Fruit fly (Drosophila melanogaster) whole organism, wandering third instar larva: ENCODE results near the gene Trpgamma.

ENCODE experiments used
- Abd-B ChIP-seq: fragments of >200 bp; optimal IDR thresholded peaks from 2 replicates; lab custom pipeline; 2017; ENCODE audit warnings: missing biosample characterization, missing genetic modification characterization
- CG32264 ChIP-seq: fragments of 200-800 bp; sonication (Bioruptor generic); optimal IDR thresholded peaks from 2 replicates; lab custom pipeline; 2016; ENCODE audit warnings: missing biosample characterization, missing genetic modification characterization
- CG9705 ChIP-seq: fragments of 200-800 bp; sonication (Bioruptor generic); optimal IDR thresholded peaks from 2 replicates; lab custom pipeline; 2018; ENCODE audit warnings: missing biosample characterization, mild to moderate bottlenecking, missing genetic modification characterization
- CrebA ChIP-seq: fragments of 200-800 bp; sonication (Bioruptor generic); optimal IDR thresholded peaks from 2 replicates; lab custom pipeline; 2016; ENCODE audit warnings: missing biosample characterization, mild to moderate bottlenecking, missing genetic modification characterization, borderline replicate concordance
- Dfd ChIP-seq: fragments of >200 bp; optimal IDR thresholded peaks from 2 replicates; lab custom pipeline; 2017; ENCODE audit warnings: missing biosample characterization, missing genetic modification characterization
- Dif ChIP-seq: fragments of 200-275, 200-300 bp; sonication (Bioruptor generic); optimal IDR thresholded peaks from 2 replicates; lab custom pipeline; 2018; ENCODE audit warnings: missing biosample characterization, missing genetic modification characterization; ENCODE audit not compliant: partially characterized antibody
- GATAd ChIP-seq: sonication (Bioruptor generic); optimal IDR thresholded peaks from 2 replicates; lab custom pipeline; 2016; ENCODE audit warnings: missing biosample characterization, missing genetic modification characterization
- HLH106 ChIP-seq: fragments of 200-800 bp; optimal IDR thresholded peaks from 3 replicates; lab custom pipeline; 2019; ENCODE audit warnings: missing biosample characterization, mild to moderate bottlenecking, missing genetic modification characterization, moderate library complexity
- Hnf4 ChIP-seq: fragments of 200-800 bp; sonication (Bioruptor generic); optimal IDR thresholded peaks from 2 replicates; lab custom pipeline; 2016; ENCODE audit warnings: missing biosample characterization, mild to moderate bottlenecking, missing genetic modification characterization
- Hr78 ChIP-seq: fragments of >200 bp; optimal IDR thresholded peaks from 2 replicates; lab custom pipeline; 2017; ENCODE audit warnings: missing biosample characterization, missing genetic modification characterization
- Hr83 ChIP-seq: fragments of 200-300 bp; sonication (Bioruptor generic); optimal IDR thresholded peaks from 2 replicates; lab custom pipeline; 2016; ENCODE audit warnings: missing biosample characterization, mild to moderate bottlenecking, missing genetic modification characterization, moderate library complexity; ENCODE audit not compliant: poor library complexity, severe bottlenecking
- Jra ChIP-seq: sonication (Bioruptor generic); optimal IDR thresholded peaks from 2 replicates; lab custom pipeline; 2016; ENCODE audit warnings: missing biosample characterization, missing genetic modification characterization
- Mio ChIP-seq: sonication (Bioruptor generic); optimal IDR thresholded peaks from 2 replicates; lab custom pipeline; 2016; ENCODE audit warnings: missing biosample characterization, missing genetic modification characterization
- Myc ChIP-seq: fragments of >200 bp; optimal IDR thresholded peaks from 2 replicates; lab custom pipeline; 2017
- N ChIP-seq: fragments of >200 bp; optimal IDR thresholded peaks from 2 replicates; lab custom pipeline; 2018; ENCODE audit warnings: missing biosample characterization, missing external identifiers, missing genetic modification characterization
- OdsH ChIP-seq: fragments of 200-800 bp; sonication (Bioruptor generic); optimal IDR thresholded peaks from 2 replicates; lab custom pipeline; 2016; ENCODE audit warnings: missing biosample characterization, mild to moderate bottlenecking, missing genetic modification characterization
- Rel ChIP-seq, 2 experiments: fragments of 200-800 bp; sonication (Bioruptor generic) in 1 of 2; optimal IDR thresholded peaks; 2 replicates in 1 of 2; 3 replicates in 1 of 2; lab custom pipeline; 2016 to 2019; ENCODE audit warnings: mild to moderate bottlenecking in 2 of 2, missing biosample characterization in 2 of 2, missing genetic modification characterization in 2 of 2, moderate library complexity in 1 of 2
- Sp1 ChIP-seq: fragments of 200-800 bp; sonication (Bioruptor generic); optimal IDR thresholded peaks from 3 replicates; lab custom pipeline; 2019; ENCODE audit warnings: missing biosample characterization, mild to moderate bottlenecking, missing genetic modification characterization, moderate library complexity
- Vsx2 ChIP-seq: fragments of 200-300, 225-300 bp; sonication (Bioruptor generic); optimal IDR thresholded peaks from 2 replicates; lab custom pipeline; 2018; ENCODE audit warnings: missing biosample characterization, missing genetic modification characterization; ENCODE audit not compliant: partially characterized antibody
- br ChIP-seq: fragments of 200-800 bp; sonication (Bioruptor generic); optimal IDR thresholded peaks from 2 replicates; lab custom pipeline; 2016; ENCODE audit warnings: missing biosample characterization, missing genetic modification characterization
- brk ChIP-seq: fragments of 200-800 bp; sonication (Bioruptor generic); optimal IDR thresholded peaks from 2 replicates; lab custom pipeline; 2016; ENCODE audit warnings: missing biosample characterization, mild to moderate bottlenecking, missing genetic modification characterization
- dl ChIP-seq, 2 experiments: fragments of 175-275, 200-275 bp in 1 of 2; fragments of 200-275 bp in 1 of 2; sonication (Bioruptor generic); optimal IDR thresholded peaks; lab custom pipeline; 2018; ENCODE audit warnings: mild to moderate bottlenecking in 2 of 2, missing biosample characterization in 2 of 2, missing genetic modification characterization in 2 of 2, moderate library complexity in 2 of 2; ENCODE audit not compliant: partially characterized antibody in 2 of 2, insufficient read depth in 1 of 2
- dmrt93B ChIP-seq: fragments of 200-800 bp; sonication (Bioruptor generic); optimal IDR thresholded peaks from 2 replicates; lab custom pipeline; 2018; ENCODE audit warnings: missing biosample characterization, mild to moderate bottlenecking, missing genetic modification characterization
- dsf ChIP-seq: sonication (Bioruptor generic); optimal IDR thresholded peaks from 2 replicates; lab custom pipeline; 2016; ENCODE audit warnings: missing biosample characterization, missing genetic modification characterization, borderline replicate concordance
- ey ChIP-seq: fragments of 200-800 bp; sonication (Bioruptor generic); optimal IDR thresholded peaks from 2 replicates; lab custom pipeline; 2016; ENCODE audit warnings: missing biosample characterization, missing genetic modification characterization
- foxo ChIP-seq, 2 experiments: fragments of 200-800 bp; sonication (Bioruptor generic); optimal IDR thresholded peaks; 2 replicates in 1 of 2; 3 replicates in 1 of 2; lab custom pipeline; 2016 to 2017; ENCODE audit warnings: missing biosample characterization in 2 of 2, missing genetic modification characterization in 2 of 2
- fru ChIP-seq: fragments of 200-800 bp; sonication (Bioruptor generic); optimal IDR thresholded peaks from 3 replicates; lab custom pipeline; 2016; ENCODE audit warnings: missing biosample characterization, mild to moderate bottlenecking, missing genetic modification characterization
- h ChIP-seq: fragments of 200-800 bp; sonication (Bioruptor generic); optimal IDR thresholded peaks from 3 replicates; lab custom pipeline; 2016; ENCODE audit warnings: missing biosample characterization, mild to moderate bottlenecking, missing genetic modification characterization
- jim ChIP-seq: fragments of 175-275, 200-325 bp; sonication (Bioruptor generic); optimal IDR thresholded peaks from 2 replicates; lab custom pipeline; 2016; ENCODE audit warnings: missing biosample characterization, mild to moderate bottlenecking, missing genetic modification characterization
- lola ChIP-seq: fragments of >200 bp; optimal IDR thresholded peaks from 2 replicates; lab custom pipeline; 2017; ENCODE audit warnings: missing biosample characterization, missing genetic modification characterization
- pan ChIP-seq: fragments of >200 bp; optimal IDR thresholded peaks from 2 replicates; lab custom pipeline; 2017
- psq ChIP-seq: fragments of 200-800 bp; sonication (Bioruptor generic); optimal IDR thresholded peaks from 3 replicates; lab custom pipeline; 2017; ENCODE audit warnings: missing biosample characterization, mild to moderate bottlenecking, missing genetic modification characterization, moderate library complexity
- rgr ChIP-seq: fragments of 200-800 bp; sonication (Bioruptor generic); optimal IDR thresholded peaks from 3 replicates; lab custom pipeline; 2016; ENCODE audit warnings: missing biosample characterization, mild to moderate bottlenecking, missing genetic modification characterization
- sage ChIP-seq: fragments of 200-800 bp; sonication (Bioruptor generic); optimal IDR thresholded peaks from 2 replicates; lab custom pipeline; 2016; ENCODE audit warnings: missing biosample characterization, mild to moderate bottlenecking, missing genetic modification characterization
- sv ChIP-seq: fragments of 200-800 bp; sonication (Bioruptor generic); optimal IDR thresholded peaks from 3 replicates; lab custom pipeline; 2016; ENCODE audit warnings: missing biosample characterization, missing genetic modification characterization
- tai ChIP-seq: sonication (Bioruptor generic); optimal IDR thresholded peaks from 2 replicates; lab custom pipeline; 2016; ENCODE audit warnings: missing biosample characterization, missing genetic modification characterization
- usp ChIP-seq: fragments of >200 bp; optimal IDR thresholded peaks from 2 replicates; lab custom pipeline; 2017; ENCODE audit warnings: missing biosample characterization, missing genetic modification characterization
- woc ChIP-seq: sonication (Bioruptor generic); optimal IDR thresholded peaks from 2 replicates; lab custom pipeline; 2016; ENCODE audit warnings: missing biosample characterization, mild to moderate bottlenecking, missing genetic modification characterization

Gene Trpgamma

DNA sequence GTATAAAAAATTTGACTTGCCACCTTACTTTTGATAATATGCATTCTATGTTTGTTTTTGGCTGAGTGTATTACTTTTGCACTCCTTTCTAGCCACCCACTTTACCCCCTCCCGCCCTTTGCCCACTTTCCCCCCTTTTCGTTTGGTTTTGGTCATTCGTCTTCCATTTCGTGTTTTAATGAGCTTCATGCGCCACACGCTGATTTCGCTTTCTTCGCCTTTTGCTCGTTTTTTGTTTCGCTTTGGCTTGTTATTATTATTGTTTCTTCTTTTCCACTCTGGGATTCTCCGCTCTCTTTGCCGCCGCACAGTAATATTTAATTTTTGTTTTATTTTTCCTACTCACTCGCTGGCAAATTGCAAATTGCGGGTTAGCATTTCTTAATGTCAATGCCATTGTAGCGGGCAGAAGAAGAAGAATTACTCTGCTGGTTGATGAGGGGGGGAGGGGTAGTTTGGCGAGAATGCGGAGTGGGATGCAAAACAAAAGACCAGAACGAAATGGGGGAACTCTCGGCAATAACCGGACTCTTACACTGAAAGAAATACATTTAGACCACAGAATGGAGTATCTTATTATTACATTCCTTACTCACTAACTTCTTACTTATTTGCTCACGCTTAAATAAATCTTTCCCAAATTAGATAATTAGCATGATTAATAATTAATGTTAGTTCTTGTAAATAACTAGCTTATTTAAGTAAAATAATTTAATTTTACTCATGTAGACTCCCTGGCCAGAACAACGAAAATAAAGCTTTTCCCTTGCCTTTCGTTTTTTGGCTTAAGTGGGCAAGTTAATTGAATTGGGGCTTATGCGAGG lies 30.8 kb downstream of the Trpgamma start:
- TF ChIP-seq jim (no peak), lola (GFP tag; lab: Kevin White, UChicago) (no peak), Abd-B (GFP tag; lab: Kevin White, UChicago) (no peak), Dfd (GFP tag; lab: Kevin White, UChicago) (no peak), fru (GFP tag; lab: Kevin White, UChicago) (peak; percentile 41), brk (GFP tag; lab: Kevin White, UChicago) (no peak), CG32264 (no peak), dl (GFP tag; optimal IDR thresholded peaks at IDR 0.05; lab: Kevin White, UChicago; ENCODE audit: insufficient read depth in 1 of 2, partially characterized antibody in 2 of 2) (no peak), tai (GFP tag; lab: Kevin White, UChicago) (no peak), HLH106 (tag; lab: Kevin White, UChicago) (peak; percentile 3), foxo (GFP tag; optimal IDR thresholded peaks at IDR 0.05; lab: Kevin White, UChicago) (peak in 1 of 2 experiments; percentile 16), pan (lab: Kevin White, UChicago) (no peak), br (GFP tag; lab: Kevin White, UChicago) (peak; percentile 16), Vsx2 (GFP tag; lab: Kevin White, UChicago) (no peak), dsf (GFP tag; lab: Kevin White, UChicago) (no peak), psq (peak; percentile 80), Rel (GFP tag; optimal IDR thresholded peaks at IDR 0.05; lab: Kevin White, UChicago) (no peak), Rel (tag; optimal IDR thresholded peaks at IDR 0.05; lab: Kevin White, UChicago) (peak; percentile 86), Hr78 (GFP tag; lab: Kevin White, UChicago) (no peak), Hr83 (GFP tag; lab: Kevin White, UChicago) (no peak), N (GFP tag; lab: Kevin White, UChicago) (no peak), rgr (GFP tag; lab: Kevin White, UChicago) (no peak), Jra (GFP tag; lab: Kevin White, UChicago) (no peak), Dif (GFP tag; lab: Kevin White, UChicago) (no peak), ey (GFP tag; lab: Kevin White, UChicago) (peak; percentile 10), OdsH (GFP tag; lab: Kevin White, UChicago) (peak; percentile 29), Sp1 (GFP tag; lab: Kevin White, UChicago) (no peak), dmrt93B (GFP tag; lab: Kevin White, UChicago) (no peak), usp (no peak), h (GFP tag; lab: Kevin White, UChicago) (peak; percentile 36)

DNA sequence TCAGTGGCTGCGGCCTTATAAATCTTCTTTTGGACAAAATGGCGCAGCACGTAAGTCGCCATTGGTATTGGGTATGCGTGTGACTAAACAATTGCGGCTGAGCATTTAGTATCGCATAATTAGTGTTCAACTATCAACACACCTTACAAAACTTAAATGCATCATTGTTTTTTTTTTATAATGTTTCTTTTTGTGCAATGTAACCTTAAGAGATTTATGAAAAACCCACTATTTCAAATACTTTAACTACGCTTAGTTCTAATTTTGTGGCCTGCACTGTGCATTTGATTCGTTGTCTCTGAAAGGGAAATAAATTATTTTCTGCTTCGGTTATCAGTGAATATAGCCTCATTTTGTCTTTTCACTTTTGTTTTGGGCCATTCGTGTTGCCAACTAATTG lies 32.5 kb downstream of the Trpgamma start:
- TF ChIP-seq HLH106 (tag; lab: Kevin White, UChicago) (peak; percentile 54), Vsx2 (GFP tag; lab: Kevin White, UChicago) (no peak), sage (GFP tag; lab: Kevin White, UChicago) (no peak), pan (lab: Kevin White, UChicago) (no peak), Jra (GFP tag; lab: Kevin White, UChicago) (no peak), Abd-B (GFP tag; lab: Kevin White, UChicago) (no peak), dsf (GFP tag; lab: Kevin White, UChicago) (no peak), tai (GFP tag; lab: Kevin White, UChicago) (no peak), brk (GFP tag; lab: Kevin White, UChicago) (no peak), CG32264 (no peak), Dfd (GFP tag; lab: Kevin White, UChicago) (no peak), fru (GFP tag; lab: Kevin White, UChicago) (peak; percentile 68), Dif (GFP tag; lab: Kevin White, UChicago) (no peak), ey (GFP tag; lab: Kevin White, UChicago) (peak; percentile 69), foxo (GFP tag; optimal IDR thresholded peaks at IDR 0.05; lab: Kevin White, UChicago) (peak in 1 of 2 experiments; percentile 74), CG9705 (GFP tag; lab: Kevin White, UChicago) (peak; percentile 7), psq (peak; percentile 58), rgr (GFP tag; lab: Kevin White, UChicago) (peak; percentile 56), CrebA (GFP tag; lab: Kevin White, UChicago) (no peak), Hr78 (GFP tag; lab: Kevin White, UChicago) (no peak), dl (GFP tag; optimal IDR thresholded peaks at IDR 0.05; lab: Kevin White, UChicago; ENCODE audit: insufficient read depth in 1 of 2, partially characterized antibody in 2 of 2) (no peak), GATAd (GFP tag; lab: Kevin White, UChicago) (no peak), h (GFP tag; lab: Kevin White, UChicago) (peak; percentile 61), usp (no peak), Sp1 (GFP tag; lab: Kevin White, UChicago) (peak; percentile 64), Hnf4 (peak; percentile 42), jim (no peak), Hr83 (GFP tag; lab: Kevin White, UChicago) (no peak), sv (peak; percentile 40), OdsH (GFP tag; lab: Kevin White, UChicago) (peak; percentile 39), lola (GFP tag; lab: Kevin White, UChicago) (no peak), br (GFP tag; lab: Kevin White, UChicago) (peak; percentile 47), woc (peak; percentile 20), Mio (GFP tag; lab: Kevin White, UChicago) (no peak), dmrt93B (GFP tag; lab: Kevin White, UChicago) (peak; percentile 39), Myc (lab: Kevin White, UChicago) (no peak), N (GFP tag; lab: Kevin White, UChicago) (no peak), Rel (GFP tag; optimal IDR thresholded peaks at IDR 0.05; lab: Kevin White, UChicago) (no peak), Rel (tag; optimal IDR thresholded peaks at IDR 0.05; lab: Kevin White, UChicago) (no peak)
